Worm (Caenorhabditis elegans) whole organism, L3 larva: ENCODE results near the gene ddx-23.

Experiments
- ama-1 ChIP-seq: fragments of 150-350 bp; optimal IDR thresholded peaks from 2 replicates; lab custom pipeline; 2018
- ceh-16 ChIP-seq: sonication (generic microtip); optimal IDR thresholded peaks from 2 replicates; lab custom pipeline; 2017; ENCODE audit warnings: missing biosample characterization, missing genetic modification characterization
- ceh-82 ChIP-seq: fragments of 150-350 bp; optimal IDR thresholded peaks from 2 replicates; lab custom pipeline; 2014; ENCODE audit warnings: missing biosample characterization, missing genetic modification characterization
- ceh-9 ChIP-seq: sonication (generic microtip); optimal IDR thresholded peaks from 2 replicates; lab custom pipeline; 2018; ENCODE audit warnings: missing biosample characterization, missing genetic modification characterization
- egl-27 ChIP-seq: sonication (generic microtip); optimal IDR thresholded peaks from 4 replicates; lab custom pipeline; 2017; ENCODE audit warnings: missing biosample characterization, missing genetic modification reagents, missing genetic modification characterization
- elt-1 ChIP-seq: fragments of 150-350 bp; optimal IDR thresholded peaks from 2 replicates; lab custom pipeline; 2014; ENCODE audit warnings: missing biosample characterization, missing genetic modification characterization
- fkh-10 ChIP-seq: sonication (generic microtip); optimal IDR thresholded peaks from 2 replicates; lab custom pipeline; 2017; ENCODE audit warnings: missing biosample characterization, missing genetic modification reagents, missing genetic modification characterization
- fos-1 ChIP-seq: fragments of 150-350 bp; optimal IDR thresholded peaks from 2 replicates; lab custom pipeline; 2014; ENCODE audit warnings: missing biosample characterization, missing genetic modification characterization
- hmg-11 ChIP-seq: sonication (generic microtip); optimal IDR thresholded peaks from 2 replicates; lab custom pipeline; 2016; ENCODE audit warnings: missing genetic modification characterization, missing compliant biosample characterization
- lin-15B ChIP-seq: fragments of 150-350 bp; optimal IDR thresholded peaks from 2 replicates; lab custom pipeline; 2014; ENCODE audit warnings: missing biosample characterization, missing genetic modification characterization
- mdl-1 ChIP-seq: fragments of 150-350 bp; optimal IDR thresholded peaks from 2 replicates; lab custom pipeline; 2014; ENCODE audit warnings: missing biosample characterization, missing genetic modification characterization
- mml-1 ChIP-seq: fragments of 150-350 bp; sonication (generic microtip); optimal IDR thresholded peaks from 3 replicates; lab custom pipeline; 2014; ENCODE audit warnings: missing biosample characterization, missing genetic modification characterization
- nfya-1 ChIP-seq: sonication (generic microtip); optimal IDR thresholded peaks from 2 replicates; lab custom pipeline; 2017; ENCODE audit warnings: missing genetic modification characterization, mild to moderate bottlenecking, missing compliant biosample characterization, antibody characterized with exemption, moderate library complexity; ENCODE audit not compliant: insufficient read depth
- nhr-11 ChIP-seq: fragments of 150-350 bp; optimal IDR thresholded peaks from 2 replicates; lab custom pipeline; 2014; ENCODE audit warnings: missing biosample characterization, missing genetic modification characterization
- nhr-25 ChIP-seq: sonication (generic microtip); optimal IDR thresholded peaks from 2 replicates; lab custom pipeline; 2017; ENCODE audit warnings: missing biosample characterization, missing genetic modification characterization
- nhr-43 ChIP-seq: sonication (generic microtip); optimal IDR thresholded peaks from 2 replicates; lab custom pipeline; 2016; ENCODE audit warnings: mild to moderate bottlenecking, missing genetic modification characterization, missing compliant biosample characterization; ENCODE audit not compliant: poor library complexity, severe bottlenecking
- nhr-67 ChIP-seq: fragments of 150-350 bp; optimal IDR thresholded peaks from 2 replicates; lab custom pipeline; 2014; ENCODE audit warnings: missing biosample characterization, missing genetic modification characterization
- pqm-1 ChIP-seq: fragments of 150-350 bp; optimal IDR thresholded peaks from 2 replicates; lab custom pipeline; 2017; ENCODE audit warnings: missing biosample characterization, missing genetic modification characterization, inconsistent platforms
- sea-2 ChIP-seq: fragments of 150-350 bp; sonication (generic microtip); optimal IDR thresholded peaks from 4 replicates; lab custom pipeline; 2014; ENCODE audit warnings: missing biosample characterization, missing genetic modification reagents, missing genetic modification characterization
- skn-1 ChIP-seq: fragments of 150-350 bp; optimal IDR thresholded peaks from 2 replicates; lab custom pipeline; 2014; ENCODE audit warnings: missing biosample characterization, missing genetic modification characterization
- snpc-4 ChIP-seq: fragments of 150-350 bp; optimal IDR thresholded peaks from 2 replicates; lab custom pipeline; 2014; ENCODE audit warnings: missing biosample characterization, missing genetic modification characterization
- ztf-4 ChIP-seq: fragments of 150-350 bp; optimal IDR thresholded peaks from 2 replicates; lab custom pipeline; 2014; ENCODE audit warnings: missing biosample characterization, missing genetic modification characterization

Gene ddx-23

DNA sequence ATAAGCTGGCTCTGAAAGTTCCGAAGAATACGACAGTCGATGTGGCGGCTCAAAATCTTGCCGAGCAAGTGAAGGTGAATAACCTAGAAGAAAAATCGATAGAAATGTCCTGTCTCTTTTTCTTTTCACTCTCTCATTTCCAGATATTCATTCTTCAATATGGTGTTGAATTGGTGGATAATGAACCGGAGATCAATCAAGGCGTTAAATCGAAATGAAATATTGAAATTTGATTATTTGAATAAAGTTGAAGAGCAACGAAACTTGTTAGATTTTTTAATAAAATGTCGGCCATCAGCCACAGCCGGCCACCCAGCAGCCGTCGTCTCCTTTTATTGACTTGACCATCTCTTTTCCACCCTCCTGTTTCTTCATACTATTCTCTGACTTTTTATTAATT lies 46.3 kb downstream of the ddx-23 start, which contains the start of gene R12B2.2:
Gene R12B2.2, plus strand, starts transcription at position 301 of the 400 bp plus-strand sequence.
- TF ChIP-seq ztf-4 (tag; lab: Kevin White, UChicago) (no peak), ceh-16 (no peak), snpc-4 (tag; lab: Kevin White, UChicago) (no peak), nhr-25 (tag; lab: Kevin White, UChicago) (no peak), hmg-11 (tag; lab: Kevin White, UChicago) (peak; percentile 6)

DNA sequence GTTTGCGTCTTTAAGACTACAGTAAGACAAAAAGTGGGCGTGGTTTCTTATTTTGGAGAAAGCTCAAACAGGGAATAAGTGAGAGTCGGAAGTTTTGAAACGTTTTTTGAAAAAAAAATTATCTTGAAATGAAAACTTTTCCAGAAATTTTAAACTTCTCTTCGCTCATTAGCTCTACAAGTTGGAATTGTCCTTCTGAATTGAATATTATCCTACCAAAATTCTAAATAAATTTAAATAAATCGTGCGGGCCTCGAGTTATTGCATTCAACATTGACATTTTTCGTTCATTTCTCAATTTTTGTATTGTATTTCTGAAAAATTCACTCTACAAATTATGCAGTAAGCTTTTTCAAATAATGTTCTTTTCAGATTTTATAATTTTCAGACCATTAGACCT lies 47.8 kb downstream of the ddx-23 start, which contains the start of gene R12B2.3:
Gene R12B2.3, plus strand, starts transcription at position 301 of the 400 bp plus-strand sequence.
- TF ChIP-seq lin-15B (tag; lab: Kevin White, UChicago): no peak
- TF ChIP-seq ceh-82: no peak
- TF ChIP-seq hmg-11 (tag; lab: Kevin White, UChicago): no peak
- no peak for TF ChIP-seq pqm-1
- no peak for TF ChIP-seq mml-1 (tag; lab: Kevin White, UChicago)
- no peak for TF ChIP-seq nhr-43 (tag; lab: Kevin White, UChicago)
- no peak for TF ChIP-seq snpc-4 (tag; lab: Kevin White, UChicago)
- no peak for TF ChIP-seq elt-1
- no peak for TF ChIP-seq sea-2
- TF ChIP-seq ceh-16: no peak
- TF ChIP-seq ceh-9 (tag; lab: Kevin White, UChicago): no peak
- TF ChIP-seq fos-1 (tag; lab: Kevin White, UChicago): no peak
- TF ChIP-seq nhr-11 (tag; lab: Kevin White, UChicago): no peak
- no peak for TF ChIP-seq nhr-67
- no peak for TF ChIP-seq mdl-1
- no peak for TF ChIP-seq fkh-10
- no peak for TF ChIP-seq ama-1 (lab: Kevin White, UChicago)
- no peak for TF ChIP-seq skn-1

DNA sequence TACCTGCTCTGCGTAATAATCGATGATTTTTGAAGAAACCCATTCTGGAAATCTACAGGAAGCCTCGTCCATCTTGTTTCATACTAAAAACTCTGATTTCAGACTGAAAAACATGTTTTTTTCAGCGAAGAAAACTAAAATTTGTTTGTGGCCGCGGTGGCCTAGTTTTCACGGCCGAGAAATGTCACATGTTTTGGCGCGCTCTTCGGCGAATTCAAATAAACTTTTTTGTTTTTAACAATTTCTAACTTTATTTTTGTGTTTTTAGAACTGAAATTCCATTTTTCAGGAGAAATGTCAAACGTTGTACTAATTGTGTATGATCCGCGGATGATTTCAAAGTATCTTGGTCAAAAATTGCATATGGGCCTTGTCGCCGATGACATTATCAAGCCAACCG lies 50.1 kb downstream of the ddx-23 start, which contains the start of the genes polq-1 and him-10:
Gene polq-1, minus strand, starts transcription at position 190 of the 400 bp plus-strand sequence.
Gene him-10, plus strand, starts transcription at position 290 of the 400 bp plus-strand sequence.
- peak; percentile 20 for TF ChIP-seq lin-15B (tag; lab: Kevin White, UChicago)
- peak; percentile 42 for TF ChIP-seq nfya-1 (tag; lab: Kevin White, UChicago)
- TF ChIP-seq egl-27 (tag; lab: Kevin White, UChicago): no peak
